Fruit fly (Drosophila melanogaster) whole organism, embryonic: Measurements from ENCODE around the gene CG9706.

Experiments used
- BEAF-32 ChIP-seq: fragments of 200-800 bp; sonication (Bioruptor generic); optimal IDR thresholded peaks from 3 replicates; lab custom pipeline; 2017; ENCODE audit warnings: missing biosample characterization, missing genetic modification characterization, mild to moderate bottlenecking, moderate library complexity, missing genetic modification reagents
- CG14441 ChIP-seq: fragments of 200-800 bp; sonication (Bioruptor generic); IDR thresholded peaks from 2 replicates; pipeline ENCODE4 v1.3.6; 2022; ENCODE audit warnings: missing biosample characterization, missing genetic modification characterization
- CG8359 ChIP-seq: fragments of 200-800 bp; sonication (Bioruptor generic); optimal IDR thresholded peaks from 2 replicates; lab custom pipeline; 2017; ENCODE audit warnings: missing biosample characterization, mild to moderate bottlenecking, missing genetic modification characterization, borderline replicate concordance
- CHES-1-like ChIP-seq: fragments of 200-800 bp; sonication (Bioruptor generic); optimal IDR thresholded peaks from 2 replicates; lab custom pipeline; 2016; ENCODE audit warnings: missing biosample characterization, missing genetic modification characterization
- HmgZ ChIP-seq: fragments of 200-800 bp; sonication (Bioruptor generic); optimal IDR thresholded peaks from 2 replicates; lab custom pipeline; 2018; ENCODE audit warnings: missing biosample characterization, mild to moderate bottlenecking, missing genetic modification characterization
- Rx ChIP-seq: fragments of 200-800 bp; sonication (Bioruptor generic); IDR thresholded peaks from 2 replicates; pipeline ENCODE4 v1.3.6; 2022; ENCODE audit warnings: missing biosample characterization, missing genetic modification characterization
- Xbp1 ChIP-seq: fragments of 200-800 bp; sonication (Bioruptor generic); optimal IDR thresholded peaks from 3 replicates; lab custom pipeline; 2016; ENCODE audit warnings: missing biosample characterization, mild to moderate bottlenecking, missing genetic modification characterization
- dati ChIP-seq: fragments of 200-800 bp; sonication (Bioruptor generic); IDR thresholded peaks from 2 replicates; pipeline ENCODE4 v1.3.6; 2022; ENCODE audit warnings: missing biosample characterization, missing genetic modification characterization
- pho ChIP-seq: fragments of 200-800 bp; sonication (Bioruptor generic); optimal IDR thresholded peaks from 2 replicates; lab custom pipeline; 2016; ENCODE audit warnings: missing biosample characterization, missing genetic modification characterization

- TF ChIP-seq CG8359 (GFP tag; lab: Kevin White, UChicago) (peak; percentile 52), BEAF-32 (GFP tag; lab: Kevin White, UChicago) (no peak), Rx (no peak), Xbp1 (no peak), pho (no peak), HmgZ (tag; lab: Kevin White, UChicago) (no peak), CG14441 (GFP tag; lab: Robert Waterston, UW) (no peak), dati (GFP tag; lab: Robert Waterston, UW) (no peak), CHES-1-like (GFP tag; lab: Kevin White, UChicago) (no peak)
Measured at dm6 chr3L:16769866-16770265, 12.9 kb upstream of the CG9706 start.
